Fruit fly (Drosophila melanogaster) whole organism, embryonic: Measurements from ENCODE around the gene CG46439.

Source experiments
- Ada2b ChIP-seq: fragments of 200-800 bp; sonication (Bioruptor generic); IDR thresholded peaks from 2 replicates; pipeline ENCODE4 v1.3.6; 2022; ENCODE audit warnings: missing biosample characterization, missing genetic modification characterization
- Atf6 ChIP-seq: fragments of 200-800 bp; sonication (Bioruptor generic); IDR thresholded peaks from 2 replicates; pipeline ENCODE4 v1.3.6; 2022; ENCODE audit warnings: missing biosample characterization, missing genetic modification characterization
- CG11247 ChIP-seq: fragments of 200-800 bp; sonication (Bioruptor generic); IDR thresholded peaks from 2 replicates; pipeline ENCODE4 v1.3.6; 2022; ENCODE audit warnings: missing biosample characterization, missing genetic modification characterization
- CG11504 ChIP-seq: fragments of 200-800 bp; sonication (Bioruptor generic); optimal IDR thresholded peaks from 3 replicates; lab custom pipeline; 2019; ENCODE audit warnings: missing biosample characterization, mild to moderate bottlenecking, missing genetic modification characterization, moderate library complexity
- CG11695 ChIP-seq: fragments of 200-800 bp; sonication (Bioruptor generic); IDR thresholded peaks from 3 replicates; pipeline ENCODE4 v1.3.6; 2022; ENCODE audit warnings: missing biosample characterization, missing genetic modification characterization
- CG12744 ChIP-seq: fragments of 200-800 bp; sonication (Bioruptor generic); optimal IDR thresholded peaks from 2 replicates; lab custom pipeline; 2016; ENCODE audit warnings: missing biosample characterization, missing genetic modification characterization
- CG14014 ChIP-seq: fragments of 200-800 bp; sonication (Bioruptor generic); IDR thresholded peaks from 2 replicates; pipeline ENCODE4 v1.3.6; 2022; ENCODE audit warnings: missing biosample characterization, missing genetic modification characterization
- CG17802 ChIP-seq: fragments of 200-800 bp; sonication (Bioruptor generic); optimal IDR thresholded peaks from 2 replicates; lab custom pipeline; 2018; ENCODE audit warnings: missing biosample characterization, mild to moderate bottlenecking, missing genetic modification characterization, moderate library complexity
- CG17829 ChIP-seq: fragments of 200-800 bp; optimal IDR thresholded peaks from 2 replicates; lab custom pipeline; 2019; ENCODE audit warnings: missing biosample characterization, mild to moderate bottlenecking, missing genetic modification characterization, moderate library complexity
- CG1832 ChIP-seq: fragments of 200-800 bp; sonication (Bioruptor generic); optimal IDR thresholded peaks from 2 replicates; lab custom pipeline; 2017; ENCODE audit warnings: missing biosample characterization, mild to moderate bottlenecking, missing genetic modification characterization, inconsistent platforms
- CG18599 ChIP-seq: fragments of 200-800 bp; sonication (Bioruptor generic); optimal IDR thresholded peaks from 3 replicates; lab custom pipeline; 2017; ENCODE audit warnings: missing biosample characterization, missing genetic modification characterization, mild to moderate bottlenecking, moderate library complexity, missing genetic modification reagents
- CG2116 ChIP-seq: fragments of 200-800 bp; sonication (Bioruptor generic); optimal IDR thresholded peaks from 3 replicates; lab custom pipeline; 2018; ENCODE audit warnings: missing biosample characterization, mild to moderate bottlenecking, missing genetic modification characterization
- CG2120 ChIP-seq: fragments of 200-800 bp; sonication (Bioruptor generic); optimal IDR thresholded peaks from 3 replicates; lab custom pipeline; 2016; ENCODE audit warnings: missing biosample characterization, missing genetic modification characterization
- CG2712 ChIP-seq: fragments of 200-800 bp; optimal IDR thresholded peaks from 3 replicates; lab custom pipeline; 2019; ENCODE audit warnings: missing biosample characterization, mild to moderate bottlenecking, missing genetic modification characterization, moderate library complexity
- CG30020 ChIP-seq: fragments of 200-800 bp; optimal IDR thresholded peaks from 2 replicates; lab custom pipeline; 2019; ENCODE audit warnings: missing biosample characterization, mild to moderate bottlenecking, missing genetic modification characterization, moderate library complexity
- CG33557 ChIP-seq: fragments of 200-800 bp; sonication (Bioruptor generic); optimal IDR thresholded peaks from 2 replicates; lab custom pipeline; 2019; ENCODE audit warnings: missing biosample characterization, mild to moderate bottlenecking, missing genetic modification characterization, moderate library complexity
- CG34422 ChIP-seq: fragments of 200-800 bp; sonication (Bioruptor generic); IDR thresholded peaks from 3 replicates; pipeline ENCODE4 v1.3.6; 2022; ENCODE audit warnings: missing biosample characterization, missing genetic modification characterization
- CG3995 ChIP-seq: fragments of 200-800 bp; sonication (Bioruptor generic); optimal IDR thresholded peaks from 3 replicates; lab custom pipeline; 2016; ENCODE audit warnings: missing biosample characterization, missing genetic modification characterization
- CG6813 ChIP-seq: fragments of 200-800 bp; sonication (Bioruptor generic); optimal IDR thresholded peaks from 2 replicates; lab custom pipeline; 2017; ENCODE audit warnings: missing biosample characterization, missing genetic modification characterization, mild to moderate bottlenecking, moderate library complexity, missing genetic modification reagents
- CG7357 ChIP-seq: fragments of 200-800 bp; sonication (Bioruptor generic); IDR thresholded peaks from 3 replicates; pipeline ENCODE4 v1.3.6; 2022; ENCODE audit warnings: missing biosample characterization, missing genetic modification characterization
- CG8388 ChIP-seq: fragments of 200-800 bp; sonication (Bioruptor generic); optimal IDR thresholded peaks from 2 replicates; lab custom pipeline; 2019; ENCODE audit warnings: missing biosample characterization, mild to moderate bottlenecking, missing genetic modification characterization, moderate library complexity
- CG9817 ChIP-seq: fragments of 200-800 bp; sonication (Bioruptor generic); optimal IDR thresholded peaks from 2 replicates; lab custom pipeline; 2018; ENCODE audit warnings: missing biosample characterization, mild to moderate bottlenecking, missing genetic modification characterization, moderate library complexity
- CTCF ChIP-seq: fragments of 200-800 bp; sonication (Bioruptor generic); optimal IDR thresholded peaks from 2 replicates; lab custom pipeline; 2017; ENCODE audit warnings: missing biosample characterization, mild to moderate bottlenecking, missing genetic modification characterization, moderate library complexity
- Deaf1 ChIP-seq: fragments of 200-800 bp; optimal IDR thresholded peaks from 3 replicates; lab custom pipeline; 2019; ENCODE audit warnings: missing biosample characterization, mild to moderate bottlenecking, missing genetic modification characterization, moderate library complexity
- ERR ChIP-seq: fragments of 200-800 bp; sonication (Bioruptor generic); optimal IDR thresholded peaks from 2 replicates; lab custom pipeline; 2016; ENCODE audit warnings: missing biosample characterization, missing genetic modification characterization
- Kr ChIP-seq: fragments of 200-800 bp; sonication (Bioruptor generic); optimal IDR thresholded peaks from 2 replicates; lab custom pipeline; 2017; ENCODE audit warnings: missing biosample characterization, mild to moderate bottlenecking, missing genetic modification characterization
- MBD-R2 ChIP-seq: fragments of 200-800 bp; sonication (Bioruptor generic); IDR thresholded peaks from 2 replicates; pipeline ENCODE4 v1.3.6; 2022; ENCODE audit warnings: missing biosample characterization, missing genetic modification characterization
- Opbp ChIP-seq: fragments of 200-800 bp; sonication (Bioruptor generic); IDR thresholded peaks from 3 replicates; pipeline ENCODE4 v1.3.6; 2022; ENCODE audit warnings: missing biosample characterization, missing genetic modification characterization; ENCODE audit not compliant: partially characterized antibody
- Rfx ChIP-seq: fragments of 200-800 bp; sonication (Bioruptor generic); IDR thresholded peaks from 2 replicates; pipeline ENCODE4 v1.3.6; 2022; ENCODE audit warnings: missing biosample characterization, missing genetic modification characterization
- Taf1 ChIP-seq: fragments of 200-800 bp; sonication (Bioruptor generic); IDR thresholded peaks from 2 replicates; pipeline ENCODE4 v1.3.6; 2022; ENCODE audit warnings: missing biosample characterization, missing genetic modification characterization
- Xbp1 ChIP-seq: fragments of 200-800 bp; sonication (Bioruptor generic); optimal IDR thresholded peaks from 3 replicates; lab custom pipeline; 2016; ENCODE audit warnings: missing biosample characterization, mild to moderate bottlenecking, missing genetic modification characterization
- aop ChIP-seq: fragments of 200-800 bp; sonication (Bioruptor generic); IDR thresholded peaks from 2 replicates; pipeline ENCODE4 v1.3.6; 2022; ENCODE audit warnings: missing biosample characterization, missing genetic modification characterization
- bbx ChIP-seq: fragments of 200-800 bp; sonication (Bioruptor generic); IDR thresholded peaks from 2 replicates; pipeline ENCODE4 v1.3.6; 2022; ENCODE audit warnings: missing biosample characterization, missing genetic modification characterization; ENCODE audit not compliant: partially characterized antibody
- bcd ChIP-seq: fragments of 200-800 bp; sonication (Bioruptor generic); optimal IDR thresholded peaks from 2 replicates; lab custom pipeline; 2017; ENCODE audit warnings: missing biosample characterization, mild to moderate bottlenecking, missing genetic modification characterization
- chn ChIP-seq: fragments of 200-800 bp; sonication (Bioruptor generic); optimal IDR thresholded peaks from 2 replicates; lab custom pipeline; 2016; ENCODE audit warnings: missing biosample characterization, missing genetic modification characterization
- crc ChIP-seq: fragments of 200-800 bp; sonication (Bioruptor generic); optimal IDR thresholded peaks from 2 replicates; lab custom pipeline; 2016; ENCODE audit warnings: missing biosample characterization, missing genetic modification characterization
- dmrt11E ChIP-seq: fragments of 200-800 bp; sonication (Bioruptor generic); optimal IDR thresholded peaks from 3 replicates; lab custom pipeline; 2018; ENCODE audit warnings: missing biosample characterization, mild to moderate bottlenecking, missing genetic modification characterization, moderate library complexity
- fd102C ChIP-seq: fragments of 200-800 bp; sonication (Bioruptor generic); optimal IDR thresholded peaks from 2 replicates; lab custom pipeline; 2018; ENCODE audit warnings: missing biosample characterization, mild to moderate bottlenecking, missing genetic modification characterization, moderate library complexity
- fd96Cb ChIP-seq: fragments of 200-800 bp; sonication (Bioruptor generic); optimal IDR thresholded peaks from 2 replicates; lab custom pipeline; 2018; ENCODE audit warnings: missing biosample characterization, mild to moderate bottlenecking, missing genetic modification characterization, moderate library complexity
- gt ChIP-seq: fragments of 200-800 bp; sonication (Bioruptor generic); IDR thresholded peaks from 2 replicates; pipeline ENCODE4 v1.3.6; 2022; ENCODE audit warnings: missing biosample characterization, missing genetic modification characterization
- h ChIP-seq: fragments of >200 bp; optimal IDR thresholded peaks from 2 replicates; lab custom pipeline; 2017
- knrl ChIP-seq: fragments of 200-800 bp; sonication (Bioruptor generic); IDR thresholded peaks from 3 replicates; pipeline ENCODE4 v1.3.6; 2022; ENCODE audit warnings: missing biosample characterization, missing genetic modification characterization; ENCODE audit not compliant: partially characterized antibody
- mam ChIP-seq: fragments of 200-800 bp; sonication (Bioruptor generic); optimal IDR thresholded peaks from 3 replicates; lab custom pipeline; 2016; ENCODE audit warnings: missing biosample characterization, missing genetic modification characterization
- org-1 ChIP-seq: fragments of 200-800 bp; sonication (Bioruptor generic); optimal IDR thresholded peaks from 2 replicates; lab custom pipeline; 2017; ENCODE audit warnings: missing biosample characterization, missing genetic modification characterization
- pan ChIP-seq, 4 experiments: fragments of >200 bp in 3 of 4; fragments of 200-800 bp in 1 of 4; sonication (Bioruptor generic) in 1 of 4; optimal IDR thresholded peaks in 3 of 4; IDR thresholded peaks in 1 of 4; 2 replicates each; pipeline versions ENCODE4 v1.3.6 to Lab custom; 2017 to 2022; ENCODE audit warnings: missing biosample characterization in 2 of 4, missing genetic modification characterization in 2 of 4, mixed read lengths in 1 of 4
- peb ChIP-seq: fragments of 200-800 bp; sonication (Bioruptor generic); IDR thresholded peaks from 2 replicates; pipeline ENCODE4 v1.3.6; 2022; ENCODE audit warnings: missing biosample characterization, missing genetic modification characterization
- phol ChIP-seq: fragments of 200-800 bp; sonication (Bioruptor generic); optimal IDR thresholded peaks from 3 replicates; lab custom pipeline; 2018; ENCODE audit warnings: missing biosample characterization, mild to moderate bottlenecking, missing genetic modification characterization, moderate library complexity
- ranshi ChIP-seq: fragments of 200-800 bp; sonication (Bioruptor generic); IDR thresholded peaks from 2 replicates; pipeline ENCODE4 v1.3.6; 2022; ENCODE audit warnings: missing biosample characterization, missing genetic modification characterization
- salm ChIP-seq: fragments of 200-800 bp; sonication (Bioruptor generic); optimal IDR thresholded peaks from 2 replicates; lab custom pipeline; 2018; ENCODE audit warnings: missing biosample characterization, mild to moderate bottlenecking, missing genetic modification characterization
- sim ChIP-seq: fragments of 200-800 bp; sonication (Bioruptor generic); IDR thresholded peaks from 2 replicates; pipeline ENCODE4 v1.3.6; 2022; ENCODE audit warnings: missing biosample characterization, missing genetic modification characterization
- toy ChIP-seq: fragments of 200-800 bp; sonication (Bioruptor generic); IDR thresholded peaks from 2 replicates; pipeline ENCODE4 v1.3.6; 2022; ENCODE audit warnings: missing biosample characterization, missing genetic modification characterization
- unpg ChIP-seq: fragments of 200-800 bp; sonication (Bioruptor generic); optimal IDR thresholded peaks from 3 replicates; lab custom pipeline; 2018; ENCODE audit warnings: missing biosample characterization, mild to moderate bottlenecking, missing genetic modification characterization, moderate library complexity

Gene CG46439

dm6 chr3L:11049414-11049813, 46.6 kb downstream of the CG46439 start (continued):
- TF ChIP-seq fd102C (GFP tag; lab: Kevin White, UChicago) (no peak), CTCF (GFP tag; lab: Kevin White, UChicago) (no peak), Ada2b (GFP tag; lab: Robert Waterston, UW) (no peak), CG8388 (GFP tag; lab: Kevin White, UChicago) (no peak), Opbp (GFP tag; lab: Robert Waterston, UW) (no peak), CG11695 (GFP tag; lab: Robert Waterston, UW) (no peak), dmrt11E (tag; lab: Kevin White, UChicago) (no peak), pan (optimal IDR thresholded peaks at IDR 0.05; lab: Kevin White, UChicago) (no peak), pan (GFP tag; optimal IDR thresholded peaks at IDR 0.05 in 1 of 2, IDR thresholded peaks at IDR 0.05 in 1 of 2) (no peak), phol (tag; lab: Kevin White, UChicago) (no peak), CG17829 (tag; lab: Kevin White, UChicago) (no peak), crc (GFP tag; lab: Kevin White, UChicago) (no peak), aop (0 out of 2 replicates have a peak, but pooled peaks have one; percentile 8), bcd (GFP tag; lab: Kevin White, UChicago) (no peak), CG2120 (GFP tag; lab: Kevin White, UChicago) (peak; percentile 11), CG11247 (GFP tag; lab: Robert Waterston, UW) (no peak), CG7357 (GFP tag; lab: Robert Waterston, UW) (no peak), CG14014 (GFP tag; lab: Robert Waterston, UW) (peak; percentile 13; the same call in 1 of the 2 replicates), fd96Cb (no peak), org-1 (GFP tag; lab: Kevin White, UChicago) (peak; percentile 9), sim (GFP tag; lab: Robert Waterston, UW) (no peak), mam (GFP tag; lab: Kevin White, UChicago) (no peak), CG2116 (GFP tag; lab: Kevin White, UChicago) (no peak), h (lab: Kevin White, UChicago) (no peak), toy (GFP tag; lab: Robert Waterston, UW) (no peak), CG2712 (tag; lab: Kevin White, UChicago) (no peak), Xbp1 (GFP tag; lab: Kevin White, UChicago) (no peak), Deaf1 (tag; lab: Kevin White, UChicago) (no peak), CG11504 (tag; lab: Kevin White, UChicago) (no peak), CG1832 (GFP tag; lab: Kevin White, UChicago) (no peak), ERR (GFP tag; lab: Kevin White, UChicago) (no peak), CG34422 (GFP tag; lab: Robert Waterston, UW) (no peak), CG9817 (tag; lab: Kevin White, UChicago) (no peak), CG3995 (peak; percentile 4), salm (tag; lab: Kevin White, UChicago) (no peak), CG33557 (no peak), CG30020 (tag; lab: Kevin White, UChicago) (no peak), chn (GFP tag; lab: Kevin White, UChicago) (no peak), CG12744 (GFP tag; lab: Kevin White, UChicago) (no peak), gt (GFP tag; lab: Robert Waterston, UW) (no peak), Atf6 (GFP tag; lab: Robert Waterston, UW) (peak; percentile 43; the same call in 1 of the 2 replicates), CG6813 (GFP tag; lab: Kevin White, UChicago) (peak; percentile 61), bbx (GFP tag; lab: Robert Waterston, UW) (no peak), Taf1 (GFP tag; lab: Robert Waterston, UW) (no peak), knrl (GFP tag; lab: Robert Waterston, UW) (no peak), unpg (no peak), CG18599 (GFP tag; lab: Kevin White, UChicago) (peak; percentile 81), Kr (GFP tag; lab: Kevin White, UChicago) (no peak), CG17802 (tag; lab: Kevin White, UChicago) (no peak), Rfx (GFP tag; lab: Robert Waterston, UW) (peak; percentile 31; the same call in 1 of the 2 replicates), MBD-R2 (no peak), ranshi (GFP tag; lab: Robert Waterston, UW) (no peak), peb (GFP tag; lab: Robert Waterston, UW) (no peak)
